Fruit fly (Drosophila melanogaster) whole organism, embryonic: ENCODE results near the gene PGRP-LA.

Experiments
- Atf6 ChIP-seq: fragments of 200-800 bp; sonication (Bioruptor generic); IDR thresholded peaks from 2 replicates; pipeline ENCODE4 v1.3.6; 2022; ENCODE audit warnings: missing biosample characterization, missing genetic modification characterization
- BEAF-32 ChIP-seq: fragments of 200-800 bp; sonication (Bioruptor generic); optimal IDR thresholded peaks from 3 replicates; lab custom pipeline; 2017; ENCODE audit warnings: missing biosample characterization, missing genetic modification characterization, mild to moderate bottlenecking, moderate library complexity, missing genetic modification reagents
- CG10147 ChIP-seq: fragments of 200-800 bp; sonication (Bioruptor generic); optimal IDR thresholded peaks from 2 replicates; lab custom pipeline; 2019; ENCODE audit warnings: missing biosample characterization, mild to moderate bottlenecking, missing genetic modification characterization, moderate library complexity
- CG14050 ChIP-seq: fragments of 200-800 bp; sonication (Bioruptor generic); IDR thresholded peaks from 3 replicates; pipeline ENCODE4 v1.3.6; 2022; ENCODE audit warnings: missing biosample characterization, missing genetic modification characterization
- CG1602 ChIP-seq: fragments of 200-800 bp; sonication (Bioruptor generic); optimal IDR thresholded peaks from 3 replicates; lab custom pipeline; 2016; ENCODE audit warnings: missing biosample characterization, missing genetic modification characterization
- CG17385 ChIP-seq: fragments of 200-800 bp; sonication (Bioruptor generic); optimal IDR thresholded peaks from 3 replicates; lab custom pipeline; 2018; ENCODE audit warnings: missing biosample characterization, mild to moderate bottlenecking, missing genetic modification characterization
- CG17612 ChIP-seq: fragments of 200-800 bp; sonication (Bioruptor generic); IDR thresholded peaks from 2 replicates; pipeline ENCODE4 v1.3.6; 2022; ENCODE audit warnings: missing biosample characterization, missing genetic modification characterization
- CG18262 ChIP-seq: fragments of 200-800 bp; optimal IDR thresholded peaks from 3 replicates; lab custom pipeline; 2019; ENCODE audit warnings: missing biosample characterization, mild to moderate bottlenecking, missing genetic modification characterization, moderate library complexity
- CG2116 ChIP-seq: fragments of 200-800 bp; sonication (Bioruptor generic); optimal IDR thresholded peaks from 3 replicates; lab custom pipeline; 2018; ENCODE audit warnings: missing biosample characterization, mild to moderate bottlenecking, missing genetic modification characterization
- CG32772 ChIP-seq: fragments of 200-800 bp; sonication (Bioruptor generic); IDR thresholded peaks from 2 replicates; pipeline ENCODE4 v1.3.6; 2022; ENCODE audit warnings: missing biosample characterization, missing genetic modification characterization
- CG3407 ChIP-seq: fragments of 200-800 bp; sonication (Bioruptor generic); optimal IDR thresholded peaks from 2 replicates; lab custom pipeline; 2018; ENCODE audit warnings: missing biosample characterization, mild to moderate bottlenecking, missing genetic modification characterization
- CG42726 ChIP-seq: fragments of 200-800 bp; sonication (Bioruptor generic); IDR thresholded peaks from 2 replicates; pipeline ENCODE4 v1.3.6; 2022; ENCODE audit warnings: missing biosample characterization, missing genetic modification characterization; ENCODE audit not compliant: partially characterized antibody
- CG6254 ChIP-seq: fragments of 200-800 bp; sonication (Bioruptor generic); optimal IDR thresholded peaks from 3 replicates; lab custom pipeline; 2017; ENCODE audit warnings: mild to moderate bottlenecking, missing biosample characterization, missing genetic modification reagents, missing genetic modification characterization
- CG9609 ChIP-seq: fragments of 200-800 bp; sonication (Bioruptor generic); optimal IDR thresholded peaks from 3 replicates; lab custom pipeline; 2016; ENCODE audit warnings: missing biosample characterization, missing genetic modification characterization
- Camta ChIP-seq: fragments of 200-800 bp; sonication (Bioruptor generic); optimal IDR thresholded peaks from 2 replicates; lab custom pipeline; 2016; ENCODE audit warnings: missing biosample characterization, missing genetic modification characterization
- CkIIα-i1 ChIP-seq: fragments of 200-800 bp; sonication (Bioruptor generic); IDR thresholded peaks from 2 replicates; pipeline ENCODE4 v1.3.6; 2022; ENCODE audit warnings: missing biosample characterization, missing genetic modification characterization
- Deaf1 ChIP-seq: fragments of 200-800 bp; optimal IDR thresholded peaks from 3 replicates; lab custom pipeline; 2019; ENCODE audit warnings: missing biosample characterization, mild to moderate bottlenecking, missing genetic modification characterization, moderate library complexity
- Dfd ChIP-seq, 2 experiments: fragments of >200 bp; optimal IDR thresholded peaks; 2 replicates each; lab custom pipeline; 2017; ENCODE audit warnings: missing biosample characterization in 2 of 2, missing genetic modification characterization in 2 of 2
- Dp ChIP-seq: fragments of 200-800 bp; sonication (Bioruptor generic); optimal IDR thresholded peaks from 2 replicates; lab custom pipeline; 2018; ENCODE audit warnings: missing biosample characterization, mild to moderate bottlenecking, missing genetic modification characterization, moderate library complexity
- Dref ChIP-seq: fragments of 200-800 bp; sonication (Bioruptor generic); IDR thresholded peaks from 2 replicates; pipeline ENCODE4 v1.3.6; 2022; ENCODE audit warnings: missing biosample characterization, missing genetic modification characterization
- Med ChIP-seq: fragments of 200-800 bp; sonication (Bioruptor generic); peaks from one replicate; lab custom pipeline; 2016; ENCODE audit warnings: missing biosample characterization, missing genetic modification characterization, mild to moderate bottlenecking, inconsistent platforms, moderate library complexity
- Mrtf ChIP-seq: fragments of 200-800 bp; sonication (Bioruptor generic); IDR thresholded peaks from 3 replicates; pipeline ENCODE4 v1.3.6; 2022; ENCODE audit warnings: missing biosample characterization, missing genetic modification characterization
- Myb ChIP-seq: fragments of 200-800 bp; sonication (Bioruptor generic); optimal IDR thresholded peaks from 2 replicates; lab custom pipeline; 2016; ENCODE audit warnings: missing biosample characterization, missing genetic modification characterization
- NC2α ChIP-seq: fragments of 200-800 bp; sonication (Bioruptor generic); optimal IDR thresholded peaks from 2 replicates; lab custom pipeline; 2016; ENCODE audit warnings: missing biosample characterization, missing genetic modification characterization
- Sox100B ChIP-seq: fragments of 200-800 bp; sonication (Bioruptor generic); optimal IDR thresholded peaks from 3 replicates; lab custom pipeline; 2018; ENCODE audit warnings: missing biosample characterization, mild to moderate bottlenecking, missing genetic modification characterization
- Usf ChIP-seq: fragments of 200-800 bp; sonication (Bioruptor generic); optimal IDR thresholded peaks from 2 replicates; lab custom pipeline; 2017; ENCODE audit warnings: missing genotype, missing biosample characterization, missing genetic modification characterization
- ara ChIP-seq: fragments of 200-800 bp; sonication (Bioruptor generic); IDR thresholded peaks from 2 replicates; pipeline ENCODE4 v1.3.6; 2022; ENCODE audit warnings: missing biosample characterization, missing genetic modification characterization
- bsh ChIP-seq, 2 experiments: fragments of 200-800 bp; sonication (Bioruptor generic); optimal IDR thresholded peaks; 2 replicates each; lab custom pipeline; 2017 to 2018; ENCODE audit warnings: mild to moderate bottlenecking in 2 of 2, missing biosample characterization in 2 of 2, missing genetic modification characterization in 2 of 2, moderate library complexity in 1 of 2
- ci ChIP-seq: fragments of 200-800 bp; sonication (Bioruptor generic); IDR thresholded peaks from 3 replicates; pipeline ENCODE4 v1.3.6; 2022; ENCODE audit warnings: missing biosample characterization, missing genetic modification characterization
- da ChIP-seq: fragments of 200-800 bp; sonication (Bioruptor generic); optimal IDR thresholded peaks from 2 replicates; lab custom pipeline; 2016; ENCODE audit warnings: missing biosample characterization, missing genetic modification characterization
- en ChIP-seq: fragments of 200-800 bp; sonication (Bioruptor generic); optimal IDR thresholded peaks from 2 replicates; lab custom pipeline; 2016; ENCODE audit warnings: missing biosample characterization, missing genetic modification characterization
- gt ChIP-seq: fragments of 200-800 bp; sonication (Bioruptor generic); IDR thresholded peaks from 2 replicates; pipeline ENCODE4 v1.3.6; 2022; ENCODE audit warnings: missing biosample characterization, missing genetic modification characterization
- jing ChIP-seq: fragments of 200-800 bp; sonication (Bioruptor generic); optimal IDR thresholded peaks from 2 replicates; lab custom pipeline; 2018; ENCODE audit warnings: missing biosample characterization, mild to moderate bottlenecking, missing genetic modification characterization
- ken ChIP-seq: fragments of 200-800 bp; sonication (Bioruptor generic); IDR thresholded peaks from 3 replicates; pipeline ENCODE4 v1.3.6; 2022; ENCODE audit warnings: missing biosample characterization, missing genetic modification characterization
- lbe ChIP-seq: fragments of 200-800 bp; sonication (Bioruptor generic); optimal IDR thresholded peaks from 2 replicates; lab custom pipeline; 2016; ENCODE audit warnings: missing biosample characterization, mild to moderate bottlenecking, missing genetic modification characterization
- mld ChIP-seq: fragments of 200-800 bp; sonication (Bioruptor generic); IDR thresholded peaks from 3 replicates; pipeline ENCODE4 v1.3.6; 2022; ENCODE audit warnings: missing biosample characterization, missing genetic modification characterization; ENCODE audit not compliant: partially characterized antibody
- nom ChIP-seq: fragments of 200-800 bp; sonication (Bioruptor generic); optimal IDR thresholded peaks from 2 replicates; lab custom pipeline; 2017; ENCODE audit warnings: missing biosample characterization, missing genetic modification characterization, mild to moderate bottlenecking, moderate library complexity, missing genetic modification reagents
- pnt ChIP-seq: fragments of 200-800 bp; sonication (Bioruptor generic); optimal IDR thresholded peaks from 3 replicates; lab custom pipeline; 2016; ENCODE audit warnings: missing biosample characterization, missing genetic modification characterization
- psq ChIP-seq: fragments of 200-800 bp; sonication (Bioruptor generic); optimal IDR thresholded peaks from 2 replicates; lab custom pipeline; 2017; ENCODE audit warnings: missing biosample characterization, missing genetic modification characterization
- unpg ChIP-seq: fragments of 200-800 bp; sonication (Bioruptor generic); optimal IDR thresholded peaks from 3 replicates; lab custom pipeline; 2018; ENCODE audit warnings: missing biosample characterization, mild to moderate bottlenecking, missing genetic modification characterization, moderate library complexity
- vnd ChIP-seq: fragments of 200-800 bp; sonication (Bioruptor generic); IDR thresholded peaks from 3 replicates; pipeline ENCODE4 v1.3.6; 2022; ENCODE audit warnings: missing biosample characterization, missing genetic modification characterization; ENCODE audit not compliant: partially characterized antibody
- z ChIP-seq: fragments of 200-800 bp; sonication (Bioruptor generic); IDR thresholded peaks from 3 replicates; pipeline ENCODE4 v1.3.6; 2022; ENCODE audit warnings: missing biosample characterization, missing genetic modification characterization

The PGRP-LA gene

DNA sequence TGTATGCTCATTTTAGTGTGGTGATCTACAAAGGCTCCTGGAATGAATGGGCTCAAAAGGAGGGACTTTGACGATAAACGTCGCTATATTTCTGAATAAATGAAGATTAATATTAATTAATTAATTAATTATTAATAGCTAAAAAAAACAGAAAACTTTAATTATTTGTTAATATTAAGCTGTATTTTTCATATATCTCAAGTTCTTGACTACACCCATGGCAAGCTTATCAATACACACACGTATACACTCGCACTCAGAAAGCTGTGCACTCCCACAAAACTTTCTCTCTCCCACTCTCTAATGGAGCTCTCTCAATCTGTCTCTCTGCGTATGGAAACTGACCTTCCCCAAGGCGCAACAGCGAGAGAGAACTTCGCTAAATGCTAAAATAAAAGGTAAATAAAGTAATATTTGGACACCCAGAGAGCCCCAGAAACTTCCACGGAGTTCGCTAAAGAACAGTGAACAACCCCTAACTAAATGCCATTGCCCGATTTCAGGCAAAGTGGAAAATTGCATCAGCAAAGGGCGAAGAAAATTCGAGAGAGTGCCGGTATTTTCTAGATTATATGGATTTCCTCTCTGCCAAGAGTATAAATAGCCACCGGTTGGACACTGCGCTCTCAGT, 39.4 kb downstream of the PGRP-LA start (continued):
- TF ChIP-seq psq (GFP tag; lab: Kevin White, UChicago) (peak; percentile 9), Myb (GFP tag; lab: Kevin White, UChicago) (no peak), pnt (GFP tag; lab: Kevin White, UChicago) (no peak), Dfd (GFP tag; optimal IDR thresholded peaks at IDR 0.05; lab: Kevin White, UChicago) (no peak), CG18262 (tag; lab: Kevin White, UChicago) (peak; percentile 65), en (GFP tag; lab: Kevin White, UChicago) (no peak), CG10147 (peak; percentile 77), ara (GFP tag; lab: Robert Waterston, UW) (peak; percentile 66; the same call in 1 of the 2 replicates), vnd (GFP tag; lab: Robert Waterston, UW) (no peak), Atf6 (GFP tag; lab: Robert Waterston, UW) (peak; percentile 62), Sox100B (GFP tag; lab: Kevin White, UChicago) (peak; percentile 72), CG2116 (no peak), Usf (no peak), CG14050 (GFP tag; lab: Robert Waterston, UW) (peak; percentile 59), NC2α (GFP tag; lab: Kevin White, UChicago) (no peak), CG9609 (no peak)

DNA sequence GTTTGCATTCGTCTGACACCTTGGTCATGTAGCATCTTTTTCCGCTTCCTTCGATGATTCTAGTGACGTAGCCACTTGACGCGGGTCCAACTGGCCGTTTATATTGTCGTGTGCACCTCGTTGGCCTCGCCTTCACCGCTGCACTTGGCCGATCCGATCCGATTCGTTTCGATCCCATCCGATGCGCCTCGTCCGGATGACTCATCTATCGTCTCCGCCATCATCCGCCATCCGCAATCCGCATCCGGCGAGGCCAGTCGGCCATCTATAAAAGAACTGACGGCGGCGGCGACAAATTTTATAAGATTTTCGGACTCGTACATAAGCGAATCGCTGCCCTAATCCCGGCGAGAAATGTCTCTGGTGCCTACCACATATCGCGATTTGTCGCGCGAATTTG, 41.0 kb downstream of the PGRP-LA start, which contains the start of gene CG4461:
CG4461 (plus strand) TSS at position 301 of the 400 bp plus-strand sequence.
- TF ChIP-seq ci (GFP tag; lab: Robert Waterston, UW) (no peak), nom (GFP tag; lab: Kevin White, UChicago) (peak; percentile 13)

DNA sequence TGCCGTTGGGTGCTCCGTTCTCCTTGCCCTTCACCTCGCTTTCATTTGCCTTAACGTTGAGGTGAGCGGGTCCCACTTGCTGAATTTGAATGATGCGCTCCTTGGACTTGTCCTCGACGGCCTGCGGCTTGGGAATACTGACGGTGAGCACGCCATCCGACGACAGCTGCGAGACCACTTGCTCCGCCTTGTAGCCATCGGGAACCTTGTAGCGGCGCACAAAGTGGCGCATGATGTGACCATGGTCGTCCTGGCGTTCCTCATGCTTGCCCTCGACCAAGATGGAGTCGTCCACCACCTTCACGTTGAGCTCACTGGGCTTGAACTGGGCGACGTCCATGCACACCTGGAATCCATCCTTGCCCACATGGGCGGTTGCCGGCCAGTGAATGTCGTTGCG, 42.4 kb downstream of the PGRP-LA start:
- TF ChIP-seq z (no peak), Camta (no peak), lbe (GFP tag; lab: Kevin White, UChicago) (no peak), ken (GFP tag; lab: Robert Waterston, UW) (0 out of 3 replicates have a peak, but pooled peaks have one; percentile 14), CG3407 (GFP tag; lab: Kevin White, UChicago) (no peak), CG17385 (GFP tag; lab: Kevin White, UChicago) (no peak), Med (GFP tag; lab: Kevin White, UChicago) (peak; percentile 56), mld (GFP tag; lab: Robert Waterston, UW) (no peak), CG6254 (GFP tag; lab: Kevin White, UChicago) (no peak), Dref (GFP tag; lab: Robert Waterston, UW) (no peak), CG1602 (GFP tag; lab: Kevin White, UChicago) (no peak), CG42726 (no peak), unpg (no peak), BEAF-32 (GFP tag; lab: Kevin White, UChicago) (no peak), CG32772 (no peak), CG17612 (GFP tag; lab: Robert Waterston, UW) (no peak), Myb (GFP tag; lab: Kevin White, UChicago) (no peak), CkIIα-i1 (no peak), bsh (GFP tag; optimal IDR thresholded peaks at IDR 0.05; lab: Kevin White, UChicago) (no peak), Dp (GFP tag; lab: Kevin White, UChicago) (no peak), gt (GFP tag; lab: Robert Waterston, UW) (no peak), da (GFP tag; lab: Kevin White, UChicago) (no peak), Mrtf (GFP tag; lab: Robert Waterston, UW) (0 out of 3 replicates have a peak, but pooled peaks have one; percentile 39), jing (GFP tag; lab: Kevin White, UChicago) (no peak), Deaf1 (no peak)
